Worm (Caenorhabditis elegans) whole organism, early embryonic: ENCODE data around the gene egrh-2.

Experiments used
- ama-1 ChIP-seq: fragments of 150-350 bp; optimal IDR thresholded peaks from 2 replicates; lab custom pipeline; 2014
- ceh-13 ChIP-seq: fragments of 200-800 bp; sonication (Bioruptor generic); optimal IDR thresholded peaks from 2 replicates; lab custom pipeline; 2018; ENCODE audit warnings: mild to moderate bottlenecking, missing genetic modification characterization, missing compliant biosample characterization
- ets-7 ChIP-seq: sonication (generic microtip); optimal IDR thresholded peaks from 2 replicates; lab custom pipeline; 2016; ENCODE audit warnings: missing genotype, missing genetic modification characterization, missing compliant biosample characterization
- flt-1 ChIP-seq: fragments of 200-800 bp; sonication (Bioruptor generic); IDR thresholded peaks from 2 replicates; pipeline ENCODE4 v1.3.6; 2022; ENCODE audit warnings: missing genetic modification characterization, missing compliant biosample characterization
- hmbx-1 ChIP-seq: sonication (generic microtip); optimal IDR thresholded peaks from 2 replicates; lab custom pipeline; 2016; ENCODE audit warnings: mild to moderate bottlenecking, missing genetic modification characterization, missing compliant biosample characterization
- hnd-1 ChIP-seq: sonication (generic microtip); optimal IDR thresholded peaks from 2 replicates; lab custom pipeline; 2016; ENCODE audit warnings: missing genetic modification characterization, missing compliant biosample characterization
- sea-1 ChIP-seq: fragments of 200-800 bp; sonication (Bioruptor generic); conservative IDR thresholded peaks from 2 replicates; pipeline ENCODE4 v1.3.6; 2022; ENCODE audit warnings: missing genetic modification characterization, missing compliant biosample characterization
- tra-4 ChIP-seq: sonication (generic microtip); optimal IDR thresholded peaks from 2 replicates; lab custom pipeline; 2017; ENCODE audit warnings: missing genetic modification characterization, missing compliant biosample characterization

- TF ChIP-seq ama-1 (lab: Kevin White, UChicago) (no peak), sea-1 (GFP tag; lab: Robert Waterston, UW) (no peak), hnd-1 (tag; lab: Kevin White, UChicago) (no peak), ets-7 (tag; lab: Kevin White, UChicago) (no peak), hmbx-1 (tag; lab: Kevin White, UChicago) (no peak), flt-1 (GFP tag; lab: Robert Waterston, UW) (no peak), ceh-13 (GFP tag; lab: Kevin White, UChicago) (no peak), tra-4 (tag; lab: Kevin White, UChicago) (no peak)
Measured at ce11 chrIV:998914-999313, 8.7 kb upstream of the egrh-2 start, which contains the start of gene Y55F3AM.5.
